Fruit fly (Drosophila melanogaster) whole organism, prepupa: ENCODE data around the gene CG8301.

ENCODE experiments used
- CG6163 ChIP-seq: fragments of 200-800 bp; sonication (Bioruptor generic); IDR thresholded peaks from 3 replicates; pipeline ENCODE4 v1.3.6; 2022; ENCODE audit warnings: missing biosample characterization, missing genetic modification characterization
- CG6854 ChIP-seq: fragments of 200-800 bp; sonication (Bioruptor generic); optimal IDR thresholded peaks from 2 replicates; lab custom pipeline; 2017; ENCODE audit warnings: missing biosample characterization, mild to moderate bottlenecking, missing genetic modification characterization
- net ChIP-seq: fragments of 200-800 bp; sonication (Bioruptor generic); optimal IDR thresholded peaks from 3 replicates; lab custom pipeline; 2016; ENCODE audit warnings: missing biosample characterization, missing genetic modification characterization

DNA sequence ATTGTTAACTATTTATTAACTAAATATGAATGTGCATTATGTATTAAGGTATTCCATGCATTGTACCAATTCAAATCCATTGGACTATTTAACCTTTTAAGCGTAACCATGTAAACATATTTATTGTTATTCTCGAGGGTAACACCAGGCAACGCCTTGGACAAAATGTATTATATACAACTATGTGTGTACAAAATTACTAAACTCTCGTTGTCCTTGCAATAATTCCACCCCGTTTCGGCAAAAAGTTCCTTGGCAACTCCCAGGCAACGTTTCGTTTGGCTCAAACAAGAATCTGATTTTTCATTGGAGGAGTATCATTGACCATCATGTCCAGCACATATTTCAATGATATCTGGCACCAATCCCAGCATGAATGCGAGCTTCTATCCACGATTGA, 15.2 kb upstream of the CG8301 start, which contains the start of gene CG16789:
- TF ChIP-seq CG6854 (GFP tag; lab: Kevin White, UChicago) (no peak), net (no peak), CG6163 (GFP tag; lab: Robert Waterston, UW) (no peak)
